Fruit fly (Drosophila melanogaster) whole organism, embryonic: Measurements from ENCODE around the gene CG12112.

Source experiments
- Abd-B ChIP-seq: fragments of 200-800 bp; sonication (Bioruptor generic); optimal IDR thresholded peaks from 2 replicates; lab custom pipeline; 2018; ENCODE audit warnings: missing biosample characterization, mild to moderate bottlenecking, missing genetic modification characterization, moderate library complexity
- Aef1 ChIP-seq: fragments of 200-800 bp; sonication (Bioruptor generic); IDR thresholded peaks from 3 replicates; pipeline ENCODE4 v1.3.6; 2022; ENCODE audit warnings: missing biosample characterization, missing genetic modification characterization
- Asciz ChIP-seq: fragments of 200-800 bp; sonication (Bioruptor generic); optimal IDR thresholded peaks from 2 replicates; lab custom pipeline; 2017; ENCODE audit warnings: missing biosample characterization, mild to moderate bottlenecking, missing genetic modification characterization, missing genetic modification reagents
- Atf6 ChIP-seq: fragments of 200-800 bp; sonication (Bioruptor generic); IDR thresholded peaks from 2 replicates; pipeline ENCODE4 v1.3.6; 2022; ENCODE audit warnings: missing biosample characterization, missing genetic modification characterization
- Blimp-1 ChIP-seq: fragments of 200-800 bp; sonication (Bioruptor generic); optimal IDR thresholded peaks from 3 replicates; lab custom pipeline; 2018; ENCODE audit warnings: missing biosample characterization, missing genetic modification characterization, mild to moderate bottlenecking, moderate library complexity, missing genetic modification reagents
- CG10979 ChIP-seq: fragments of 200-800 bp; sonication (Bioruptor generic); optimal IDR thresholded peaks from 2 replicates; lab custom pipeline; 2018; ENCODE audit warnings: missing biosample characterization, mild to moderate bottlenecking, missing genetic modification characterization, moderate library complexity
- CG13775 ChIP-seq: fragments of 200-800 bp; sonication (Bioruptor generic); optimal IDR thresholded peaks from 3 replicates; lab custom pipeline; 2017; ENCODE audit warnings: missing biosample characterization, mild to moderate bottlenecking, missing genetic modification characterization
- CG14965 ChIP-seq: fragments of 200-800 bp; sonication (Bioruptor generic); optimal IDR thresholded peaks from 2 replicates; lab custom pipeline; 2016; ENCODE audit warnings: missing biosample characterization, missing genetic modification characterization, borderline replicate concordance
- CG15514 ChIP-seq: fragments of 200-800 bp; sonication (Bioruptor generic); optimal IDR thresholded peaks from 3 replicates; lab custom pipeline; 2017; ENCODE audit warnings: missing biosample characterization, missing genetic modification characterization, mild to moderate bottlenecking, moderate library complexity, missing genetic modification reagents
- CG18599 ChIP-seq: fragments of 200-800 bp; sonication (Bioruptor generic); optimal IDR thresholded peaks from 3 replicates; lab custom pipeline; 2017; ENCODE audit warnings: missing biosample characterization, missing genetic modification characterization, mild to moderate bottlenecking, moderate library complexity, missing genetic modification reagents
- CG30020 ChIP-seq: fragments of 200-800 bp; optimal IDR thresholded peaks from 2 replicates; lab custom pipeline; 2019; ENCODE audit warnings: missing biosample characterization, mild to moderate bottlenecking, missing genetic modification characterization, moderate library complexity
- CG31224 ChIP-seq: fragments of 200-800 bp; sonication (Bioruptor generic); IDR thresholded peaks from 2 replicates; pipeline ENCODE4 v1.3.6; 2022; ENCODE audit warnings: missing biosample characterization, missing genetic modification characterization
- CG4404 ChIP-seq: fragments of 200-800 bp; sonication (Bioruptor generic); IDR thresholded peaks from 2 replicates; pipeline ENCODE4 v1.3.6; 2022; ENCODE audit warnings: missing biosample characterization, missing genetic modification characterization
- CG6689 ChIP-seq: fragments of 200-800 bp; sonication (Bioruptor generic); IDR thresholded peaks from 2 replicates; pipeline ENCODE4 v1.3.6; 2022; ENCODE audit warnings: missing biosample characterization, missing genetic modification characterization
- CG7271 ChIP-seq: fragments of 200-800 bp; sonication (Bioruptor generic); optimal IDR thresholded peaks from 2 replicates; lab custom pipeline; 2018; ENCODE audit warnings: missing biosample characterization, mild to moderate bottlenecking, missing genetic modification characterization, moderate library complexity
- CG8359 ChIP-seq: fragments of 200-800 bp; sonication (Bioruptor generic); optimal IDR thresholded peaks from 2 replicates; lab custom pipeline; 2017; ENCODE audit warnings: missing biosample characterization, mild to moderate bottlenecking, missing genetic modification characterization, borderline replicate concordance
- CG8924 ChIP-seq: fragments of 200-800 bp; optimal IDR thresholded peaks from 3 replicates; lab custom pipeline; 2019; ENCODE audit warnings: missing biosample characterization, mild to moderate bottlenecking, missing genetic modification characterization, moderate library complexity
- CG9609 ChIP-seq: fragments of 200-800 bp; sonication (Bioruptor generic); optimal IDR thresholded peaks from 3 replicates; lab custom pipeline; 2016; ENCODE audit warnings: missing biosample characterization, missing genetic modification characterization
- D ChIP-seq, 2 experiments: fragments of 200-800 bp in 1 of 2; fragments of >200 bp in 1 of 2; sonication (Bioruptor generic) in 1 of 2; optimal IDR thresholded peaks; 2 replicates in 1 of 2; 3 replicates in 1 of 2; lab custom pipeline; 2017; ENCODE audit warnings: mild to moderate bottlenecking in 1 of 2, missing biosample characterization in 1 of 2, missing genetic modification characterization in 1 of 2, missing genetic modification reagents in 1 of 2
- D19A ChIP-seq: fragments of 200-800 bp; optimal IDR thresholded peaks from 3 replicates; lab custom pipeline; 2019; ENCODE audit warnings: missing biosample characterization, mild to moderate bottlenecking, missing genetic modification characterization, moderate library complexity
- Deaf1 ChIP-seq: fragments of 200-800 bp; optimal IDR thresholded peaks from 3 replicates; lab custom pipeline; 2019; ENCODE audit warnings: missing biosample characterization, mild to moderate bottlenecking, missing genetic modification characterization, moderate library complexity
- Drgx ChIP-seq: fragments of 200-800 bp; sonication (Bioruptor generic); IDR thresholded peaks from 2 replicates; pipeline ENCODE4 v1.3.6; 2022; ENCODE audit warnings: missing biosample characterization, missing genetic modification characterization
- Elba2 ChIP-seq: fragments of 200-800 bp; sonication (Bioruptor generic); optimal IDR thresholded peaks from 3 replicates; lab custom pipeline; 2016; ENCODE audit warnings: missing biosample characterization, missing genetic modification characterization
- Fer1 ChIP-seq: fragments of 200-800 bp; sonication (Bioruptor generic); optimal IDR thresholded peaks from 2 replicates; lab custom pipeline; 2017; ENCODE audit warnings: missing biosample characterization, mild to moderate bottlenecking, missing genetic modification characterization
- Hey ChIP-seq: fragments of 200-800 bp; sonication (Bioruptor generic); optimal IDR thresholded peaks from 3 replicates; lab custom pipeline; 2018; ENCODE audit warnings: missing biosample characterization, mild to moderate bottlenecking, missing genetic modification characterization
- Hmr ChIP-seq: fragments of 200-800 bp; sonication (Bioruptor generic); optimal IDR thresholded peaks from 3 replicates; lab custom pipeline; 2017; ENCODE audit warnings: mild to moderate bottlenecking, missing biosample characterization, missing genetic modification reagents, missing genetic modification characterization
- NfI ChIP-seq: fragments of 200-800 bp; sonication (Bioruptor generic); optimal IDR thresholded peaks from 3 replicates; lab custom pipeline; 2018; ENCODE audit warnings: missing biosample characterization, mild to moderate bottlenecking, missing genetic modification characterization, moderate library complexity
- Oli ChIP-seq: fragments of 200-800 bp; sonication (Bioruptor generic); optimal IDR thresholded peaks from 2 replicates; lab custom pipeline; 2018; ENCODE audit warnings: missing biosample characterization, mild to moderate bottlenecking, missing genetic modification characterization, moderate library complexity
- PHDP ChIP-seq: fragments of 200-800 bp; sonication (Bioruptor generic); optimal IDR thresholded peaks from 3 replicates; lab custom pipeline; 2018; ENCODE audit warnings: missing biosample characterization, mild to moderate bottlenecking, missing genetic modification characterization, moderate library complexity
- Sox102F ChIP-seq: fragments of 200-800 bp; sonication (Bioruptor generic); optimal IDR thresholded peaks from 2 replicates; lab custom pipeline; 2018; ENCODE audit warnings: missing biosample characterization, mild to moderate bottlenecking, missing genetic modification characterization, moderate library complexity
- Taf1 ChIP-seq: fragments of 200-800 bp; sonication (Bioruptor generic); IDR thresholded peaks from 2 replicates; pipeline ENCODE4 v1.3.6; 2022; ENCODE audit warnings: missing biosample characterization, missing genetic modification characterization
- ab ChIP-seq: fragments of 200-800 bp; sonication (Bioruptor generic); optimal IDR thresholded peaks from 2 replicates; lab custom pipeline; 2016; ENCODE audit warnings: missing biosample characterization, missing genetic modification characterization
- cas ChIP-seq: fragments of 200-800 bp; sonication (Bioruptor generic); IDR thresholded peaks from 2 replicates; pipeline ENCODE4 v1.3.6; 2022; ENCODE audit warnings: missing biosample characterization, missing genetic modification characterization
- ci ChIP-seq: fragments of 200-800 bp; sonication (Bioruptor generic); IDR thresholded peaks from 3 replicates; pipeline ENCODE4 v1.3.6; 2022; ENCODE audit warnings: missing biosample characterization, missing genetic modification characterization
- cwo ChIP-seq: fragments of 200-800 bp; sonication (Bioruptor generic); optimal IDR thresholded peaks from 3 replicates; lab custom pipeline; 2017; ENCODE audit warnings: missing biosample characterization, missing genetic modification characterization, mild to moderate bottlenecking, moderate library complexity, missing genetic modification reagents
- disco-r ChIP-seq: fragments of 200-800 bp; sonication (Bioruptor generic); optimal IDR thresholded peaks from 2 replicates; lab custom pipeline; 2016; ENCODE audit warnings: missing biosample characterization, missing genetic modification characterization
- dmrt99B ChIP-seq: fragments of 200-800 bp; sonication (Bioruptor generic); optimal IDR thresholded peaks from 2 replicates; lab custom pipeline; 2018; ENCODE audit warnings: missing biosample characterization, mild to moderate bottlenecking, missing genetic modification characterization, moderate library complexity
- lab ChIP-seq: fragments of 200-800 bp; sonication (Bioruptor generic); optimal IDR thresholded peaks from 3 replicates; lab custom pipeline; 2017; ENCODE audit warnings: missing biosample characterization, missing genetic modification characterization, mild to moderate bottlenecking, moderate library complexity, missing genetic modification reagents
- lbe ChIP-seq: fragments of 200-800 bp; sonication (Bioruptor generic); optimal IDR thresholded peaks from 2 replicates; lab custom pipeline; 2016; ENCODE audit warnings: missing biosample characterization, mild to moderate bottlenecking, missing genetic modification characterization
- lmd ChIP-seq: fragments of 200-800 bp; sonication (Bioruptor generic); IDR thresholded peaks from 2 replicates; pipeline ENCODE4 v1.3.6; 2022; ENCODE audit warnings: missing biosample characterization, missing genetic modification characterization
- nau ChIP-seq: fragments of 200-800 bp; sonication (Bioruptor generic); optimal IDR thresholded peaks from 3 replicates; lab custom pipeline; 2017; ENCODE audit warnings: missing biosample characterization, mild to moderate bottlenecking, missing genetic modification characterization, missing genetic modification reagents
- nerfin-2 ChIP-seq: fragments of 200-800 bp; sonication (Bioruptor generic); IDR thresholded peaks from 2 replicates; pipeline ENCODE4 v1.3.6; 2022; ENCODE audit warnings: missing biosample characterization, missing genetic modification characterization; ENCODE audit not compliant: partially characterized antibody
- nmo ChIP-seq: fragments of 200-800 bp; sonication (Bioruptor generic); optimal IDR thresholded peaks from 2 replicates; lab custom pipeline; 2018; ENCODE audit warnings: missing biosample characterization, mild to moderate bottlenecking, missing genetic modification characterization, moderate library complexity
- sr ChIP-seq: fragments of 200-800 bp; sonication (Bioruptor generic); IDR thresholded peaks from 3 replicates; pipeline ENCODE4 v1.3.6; 2022; ENCODE audit warnings: missing biosample characterization, missing genetic modification characterization
- tap ChIP-seq: fragments of 200-800 bp; optimal IDR thresholded peaks from 3 replicates; lab custom pipeline; 2019; ENCODE audit warnings: missing biosample characterization, mild to moderate bottlenecking, missing genetic modification characterization, moderate library complexity
- trh ChIP-seq: fragments of 200-800 bp; sonication (Bioruptor generic); optimal IDR thresholded peaks from 2 replicates; lab custom pipeline; 2016; ENCODE audit warnings: missing biosample characterization, missing genetic modification characterization
- twi ChIP-seq: fragments of 200-800 bp; optimal IDR thresholded peaks from 2 replicates; lab custom pipeline; 2019; ENCODE audit warnings: missing biosample characterization, mild to moderate bottlenecking, missing genetic modification characterization, moderate library complexity
- vnd ChIP-seq: fragments of 200-800 bp; sonication (Bioruptor generic); IDR thresholded peaks from 3 replicates; pipeline ENCODE4 v1.3.6; 2022; ENCODE audit warnings: missing biosample characterization, missing genetic modification characterization; ENCODE audit not compliant: partially characterized antibody
- zf30C ChIP-seq: fragments of 200-800 bp; sonication (Bioruptor generic); optimal IDR thresholded peaks from 3 replicates; lab custom pipeline; 2018; ENCODE audit warnings: missing biosample characterization, mild to moderate bottlenecking, missing genetic modification characterization

Gene CG12112

dm6 chrX:8538993-8539392 lies 21.0 kb downstream of the CG12112 start (continued):
- TF ChIP-seq trh (GFP tag; lab: Kevin White, UChicago) (no peak), D (optimal IDR thresholded peaks at IDR 0.05; lab: Kevin White, UChicago) (no peak), D (GFP tag; optimal IDR thresholded peaks at IDR 0.05; lab: Kevin White, UChicago) (no peak), cas (GFP tag; lab: Robert Waterston, UW) (no peak), Aef1 (no peak), Atf6 (GFP tag; lab: Robert Waterston, UW) (0 out of 2 replicates have a peak, but pooled peaks have one; percentile 31), sr (GFP tag; lab: Robert Waterston, UW) (no peak), D19A (tag; lab: Kevin White, UChicago) (peak; percentile 11), cwo (GFP tag; lab: Kevin White, UChicago) (peak; percentile 33), Sox102F (GFP tag; lab: Kevin White, UChicago) (peak; percentile 34), ab (no peak), CG6689 (GFP tag; lab: Robert Waterston, UW) (no peak), vnd (no peak), nerfin-2 (no peak), CG9609 (GFP tag; lab: Kevin White, UChicago) (no peak), Taf1 (GFP tag; lab: Robert Waterston, UW) (no peak), Hey (tag; lab: Kevin White, UChicago) (no peak), CG13775 (GFP tag; lab: Kevin White, UChicago) (no peak), nau (no peak), NfI (GFP tag; lab: Kevin White, UChicago) (peak; percentile 5), Abd-B (GFP tag; lab: Kevin White, UChicago) (no peak), CG10979 (tag; lab: Kevin White, UChicago) (peak; percentile 32), Deaf1 (tag; lab: Kevin White, UChicago) (no peak), lbe (GFP tag; lab: Kevin White, UChicago) (no peak), CG7271 (tag; lab: Kevin White, UChicago) (no peak), Asciz (no peak), CG31224 (GFP tag; lab: Robert Waterston, UW) (no peak), CG18599 (GFP tag; lab: Kevin White, UChicago) (peak; percentile 39), tap (tag; lab: Kevin White, UChicago) (peak; percentile 5), Drgx (GFP tag; lab: Robert Waterston, UW) (peak; percentile 34; the same call in 1 of the 2 replicates), nmo (peak; percentile 22), twi (tag; lab: Kevin White, UChicago) (no peak), lab (GFP tag; lab: Kevin White, UChicago) (peak; percentile 29), Fer1 (peak; percentile 51), CG14965 (GFP tag; lab: Kevin White, UChicago) (no peak), dmrt99B (tag; lab: Kevin White, UChicago) (peak; percentile 65), disco-r (no peak), CG30020 (no peak), Hmr (peak; percentile 8), CG8924 (tag; lab: Kevin White, UChicago) (peak; percentile 41), CG8359 (no peak), Oli (tag; lab: Kevin White, UChicago) (peak; percentile 11), zf30C (no peak), PHDP (tag; lab: Kevin White, UChicago) (peak; percentile 19), CG15514 (GFP tag; lab: Kevin White, UChicago) (peak; percentile 1), Elba2 (no peak), lmd (GFP tag; lab: Robert Waterston, UW) (0 out of 2 replicates have a peak, but pooled peaks have one; percentile 17), ci (GFP tag; lab: Robert Waterston, UW) (no peak), CG4404 (no peak), Blimp-1 (peak; percentile 23)
